Fruit fly (Drosophila melanogaster): ENCODE results near the gene HIP-R.

dm6 chrX:3772811-3773740, 16.7 kb upstream of the HIP-R start:
- no peak for TF ChIP-seq pan (optimal IDR thresholded peaks at IDR 0.05)
- TF ChIP-seq psq (optimal IDR thresholded peaks at IDR 0.05), result no peak
- no peak for TF ChIP-seq Dll (optimal IDR thresholded peaks at IDR 0.05)
- TF ChIP-seq CG8478 (optimal IDR thresholded peaks at IDR 0.05), result no peak
- no peak for TF ChIP-seq EcR (GFP tag; optimal IDR thresholded peaks at IDR 0.05)
